Fruit fly (Drosophila melanogaster) whole organism, embryonic: Measurements from ENCODE around the gene CG6006.

ENCODE experiments used
- Aef1 ChIP-seq: fragments of 200-800 bp; sonication (Bioruptor generic); IDR thresholded peaks from 3 replicates; pipeline ENCODE4 v1.3.6; 2022; ENCODE audit warnings: missing biosample characterization, missing genetic modification characterization
- Atf3 ChIP-seq: fragments of 200-800 bp; sonication (Bioruptor generic); optimal IDR thresholded peaks from 3 replicates; lab custom pipeline; 2016; ENCODE audit warnings: missing biosample characterization, missing genetic modification characterization
- B-H1 ChIP-seq: fragments of 200-800 bp; sonication (Bioruptor generic); IDR thresholded peaks from 3 replicates; pipeline ENCODE4 v1.3.6; 2022; ENCODE audit warnings: missing biosample characterization, missing genetic modification characterization
- Blimp-1 ChIP-seq: fragments of 200-800 bp; sonication (Bioruptor generic); optimal IDR thresholded peaks from 3 replicates; lab custom pipeline; 2018; ENCODE audit warnings: missing biosample characterization, missing genetic modification characterization, mild to moderate bottlenecking, moderate library complexity, missing genetic modification reagents
- Bteb2 ChIP-seq: fragments of 200-800 bp; sonication (Bioruptor generic); optimal IDR thresholded peaks from 2 replicates; lab custom pipeline; 2016; ENCODE audit warnings: missing biosample characterization, missing genetic modification characterization
- CG1024 ChIP-seq: fragments of 200-800 bp; sonication (Bioruptor generic); IDR thresholded peaks from 2 replicates; pipeline ENCODE4 v1.3.6; 2022; ENCODE audit warnings: missing biosample characterization, missing genetic modification characterization
- CG11456 ChIP-seq: fragments of 200-800 bp; sonication (Bioruptor generic); IDR thresholded peaks from 3 replicates; pipeline ENCODE4 v1.3.6; 2022; ENCODE audit warnings: missing biosample characterization, missing genetic modification characterization
- CG13775 ChIP-seq: fragments of 200-800 bp; sonication (Bioruptor generic); optimal IDR thresholded peaks from 3 replicates; lab custom pipeline; 2017; ENCODE audit warnings: missing biosample characterization, mild to moderate bottlenecking, missing genetic modification characterization
- CG15514 ChIP-seq: fragments of 200-800 bp; sonication (Bioruptor generic); optimal IDR thresholded peaks from 3 replicates; lab custom pipeline; 2017; ENCODE audit warnings: missing biosample characterization, missing genetic modification characterization, mild to moderate bottlenecking, moderate library complexity, missing genetic modification reagents
- CG17802 ChIP-seq: fragments of 200-800 bp; sonication (Bioruptor generic); optimal IDR thresholded peaks from 2 replicates; lab custom pipeline; 2018; ENCODE audit warnings: missing biosample characterization, mild to moderate bottlenecking, missing genetic modification characterization, moderate library complexity
- CG17912 ChIP-seq: fragments of 200-800 bp; sonication (Bioruptor generic); optimal IDR thresholded peaks from 2 replicates; lab custom pipeline; 2018; ENCODE audit warnings: missing biosample characterization, mild to moderate bottlenecking, missing genetic modification characterization
- CG30431 ChIP-seq: fragments of 200-800 bp; sonication (Bioruptor generic); optimal IDR thresholded peaks from 2 replicates; lab custom pipeline; 2017; ENCODE audit warnings: missing biosample characterization, missing genetic modification characterization
- CG31224 ChIP-seq: fragments of 200-800 bp; sonication (Bioruptor generic); IDR thresholded peaks from 2 replicates; pipeline ENCODE4 v1.3.6; 2022; ENCODE audit warnings: missing biosample characterization, missing genetic modification characterization
- CG32767 ChIP-seq: fragments of 200-800 bp; sonication (Bioruptor generic); IDR thresholded peaks from 2 replicates; pipeline ENCODE4 v1.3.6; 2022; ENCODE audit warnings: missing biosample characterization, missing genetic modification characterization
- CG33557 ChIP-seq: fragments of 200-800 bp; sonication (Bioruptor generic); optimal IDR thresholded peaks from 2 replicates; lab custom pipeline; 2019; ENCODE audit warnings: missing biosample characterization, mild to moderate bottlenecking, missing genetic modification characterization, moderate library complexity
- CG34376 ChIP-seq: fragments of 200-800 bp; sonication (Bioruptor generic); optimal IDR thresholded peaks from 2 replicates; lab custom pipeline; 2018; ENCODE audit warnings: missing biosample characterization, mild to moderate bottlenecking, missing genetic modification characterization
- CG4617 ChIP-seq: fragments of 200-800 bp; sonication (Bioruptor generic); optimal IDR thresholded peaks from 3 replicates; lab custom pipeline; 2016; ENCODE audit warnings: missing biosample characterization, missing genetic modification characterization, borderline replicate concordance
- CG4854 ChIP-seq: fragments of 200-800 bp; sonication (Bioruptor generic); optimal IDR thresholded peaks from 2 replicates; lab custom pipeline; 2016; ENCODE audit warnings: missing biosample characterization, missing genetic modification characterization, inconsistent platforms
- CG5953 ChIP-seq: fragments of 200-800 bp; sonication (Bioruptor generic); IDR thresholded peaks from 2 replicates; pipeline ENCODE4 v1.3.6; 2022; ENCODE audit warnings: missing biosample characterization, missing genetic modification characterization
- CG6689 ChIP-seq: fragments of 200-800 bp; sonication (Bioruptor generic); IDR thresholded peaks from 2 replicates; pipeline ENCODE4 v1.3.6; 2022; ENCODE audit warnings: missing biosample characterization, missing genetic modification characterization
- CG6854 ChIP-seq: fragments of 200-800 bp; sonication (Bioruptor generic); optimal IDR thresholded peaks from 3 replicates; lab custom pipeline; 2017; ENCODE audit warnings: missing biosample characterization, mild to moderate bottlenecking, missing genetic modification characterization
- CG8089 ChIP-seq: fragments of 200-800 bp; sonication (Bioruptor generic); optimal IDR thresholded peaks from 3 replicates; lab custom pipeline; 2016; ENCODE audit warnings: missing biosample characterization, missing genetic modification characterization
- CG8765 ChIP-seq: fragments of 200-800 bp; sonication (Bioruptor generic); IDR thresholded peaks from 2 replicates; pipeline ENCODE4 v1.3.6; 2022; ENCODE audit warnings: missing biosample characterization, missing genetic modification characterization
- CG8944 ChIP-seq: fragments of 200-800 bp; sonication (Bioruptor generic); optimal IDR thresholded peaks from 3 replicates; lab custom pipeline; 2016; ENCODE audit warnings: missing biosample characterization, missing genetic modification characterization
- D ChIP-seq, 2 experiments: fragments of 200-800 bp in 1 of 2; fragments of >200 bp in 1 of 2; sonication (Bioruptor generic) in 1 of 2; optimal IDR thresholded peaks; 2 replicates in 1 of 2; 3 replicates in 1 of 2; lab custom pipeline; 2017; ENCODE audit warnings: mild to moderate bottlenecking in 1 of 2, missing biosample characterization in 1 of 2, missing genetic modification characterization in 1 of 2, missing genetic modification reagents in 1 of 2
- E2f2 ChIP-seq: fragments of 200-800 bp; sonication (Bioruptor generic); IDR thresholded peaks from 2 replicates; pipeline ENCODE4 v1.3.6; 2022; ENCODE audit warnings: missing biosample characterization, missing genetic modification characterization
- NC2α ChIP-seq: fragments of 200-800 bp; sonication (Bioruptor generic); optimal IDR thresholded peaks from 2 replicates; lab custom pipeline; 2016; ENCODE audit warnings: missing biosample characterization, missing genetic modification characterization
- Neu2 ChIP-seq: fragments of 200-800 bp; sonication (Bioruptor generic); optimal IDR thresholded peaks from 3 replicates; lab custom pipeline; 2016; ENCODE audit warnings: missing biosample characterization, missing genetic modification characterization, borderline replicate concordance
- Ravus ChIP-seq: fragments of 200-800 bp; sonication (Bioruptor generic); IDR thresholded peaks from 2 replicates; pipeline ENCODE4 v1.3.6; 2022; ENCODE audit warnings: missing biosample characterization, missing genetic modification characterization
- Rx ChIP-seq: fragments of 200-800 bp; sonication (Bioruptor generic); IDR thresholded peaks from 2 replicates; pipeline ENCODE4 v1.3.6; 2022; ENCODE audit warnings: missing biosample characterization, missing genetic modification characterization
- Taf1 ChIP-seq: fragments of 200-800 bp; sonication (Bioruptor generic); IDR thresholded peaks from 2 replicates; pipeline ENCODE4 v1.3.6; 2022; ENCODE audit warnings: missing biosample characterization, missing genetic modification characterization
- YL-1 ChIP-seq: fragments of 200-800 bp; sonication (Bioruptor generic); optimal IDR thresholded peaks from 3 replicates; lab custom pipeline; 2017; ENCODE audit warnings: missing biosample characterization, mild to moderate bottlenecking, missing genetic modification characterization
- caup ChIP-seq: fragments of 200-800 bp; sonication (Bioruptor generic); optimal IDR thresholded peaks from 3 replicates; lab custom pipeline; 2017; ENCODE audit warnings: missing biosample characterization, mild to moderate bottlenecking, missing genetic modification characterization, moderate library complexity; ENCODE audit not compliant: severe bottlenecking
- ems ChIP-seq: fragments of 200-800 bp; sonication (Bioruptor generic); optimal IDR thresholded peaks from 3 replicates; lab custom pipeline; 2016; ENCODE audit warnings: missing biosample characterization, missing genetic modification characterization
- eve ChIP-seq, 2 experiments: fragments of >200 bp; optimal IDR thresholded peaks; 2 replicates each; lab custom pipeline; 2017; ENCODE audit warnings: missing biosample characterization in 2 of 2, missing genetic modification characterization in 2 of 2
- gsb ChIP-seq: fragments of 200-800 bp; sonication (Bioruptor generic); IDR thresholded peaks from 2 replicates; pipeline ENCODE4 v1.3.6; 2022; ENCODE audit warnings: missing biosample characterization, missing genetic modification characterization
- hkb ChIP-seq, 2 experiments: fragments of 200-800 bp in 1 of 2; fragments of >200 bp in 1 of 2; sonication (Bioruptor generic) in 1 of 2; IDR thresholded peaks in 1 of 2; optimal IDR thresholded peaks in 1 of 2; 2 replicates each; pipeline versions ENCODE4 v1.3.6 to Lab custom; 2017 to 2022; ENCODE audit warnings: missing biosample characterization in 1 of 2, missing genetic modification characterization in 1 of 2
- jigr1 ChIP-seq: fragments of 200-800 bp; sonication (Bioruptor generic); IDR thresholded peaks from 3 replicates; pipeline ENCODE4 v1.3.6; 2022; ENCODE audit warnings: missing biosample characterization, missing genetic modification characterization
- lbe ChIP-seq: fragments of 200-800 bp; sonication (Bioruptor generic); optimal IDR thresholded peaks from 2 replicates; lab custom pipeline; 2016; ENCODE audit warnings: missing biosample characterization, mild to moderate bottlenecking, missing genetic modification characterization
- luna ChIP-seq: fragments of 200-800 bp; sonication (Bioruptor generic); optimal IDR thresholded peaks from 2 replicates; lab custom pipeline; 2016; ENCODE audit warnings: missing biosample characterization, missing genetic modification characterization
- oc ChIP-seq: fragments of 200-800 bp; sonication (Bioruptor generic); optimal IDR thresholded peaks from 2 replicates; lab custom pipeline; 2018; ENCODE audit warnings: missing biosample characterization, mild to moderate bottlenecking, missing genetic modification characterization, moderate library complexity
- pb ChIP-seq: fragments of 200-800 bp; sonication (Bioruptor generic); optimal IDR thresholded peaks from 3 replicates; lab custom pipeline; 2016; ENCODE audit warnings: missing biosample characterization, missing genetic modification characterization
- ranshi ChIP-seq: fragments of 200-800 bp; sonication (Bioruptor generic); IDR thresholded peaks from 2 replicates; pipeline ENCODE4 v1.3.6; 2022; ENCODE audit warnings: missing biosample characterization, missing genetic modification characterization
- ro ChIP-seq: fragments of 200-800 bp; sonication (Bioruptor generic); IDR thresholded peaks from 2 replicates; pipeline ENCODE4 v1.3.6; 2022; ENCODE audit warnings: missing biosample characterization, missing genetic modification characterization
- so ChIP-seq: fragments of 200-800 bp; sonication (Bioruptor generic); IDR thresholded peaks from 3 replicates; pipeline ENCODE4 v1.3.6; 2022; ENCODE audit warnings: missing biosample characterization, missing genetic modification characterization
- stwl ChIP-seq: fragments of 200-800 bp; sonication (Bioruptor generic); optimal IDR thresholded peaks from 3 replicates; lab custom pipeline; 2018; ENCODE audit warnings: missing biosample characterization, mild to moderate bottlenecking, missing genetic modification characterization, moderate library complexity
- tap ChIP-seq: fragments of 200-800 bp; optimal IDR thresholded peaks from 3 replicates; lab custom pipeline; 2019; ENCODE audit warnings: missing biosample characterization, mild to moderate bottlenecking, missing genetic modification characterization, moderate library complexity
- wek ChIP-seq: fragments of 200-800 bp; sonication (Bioruptor generic); optimal IDR thresholded peaks from 3 replicates; lab custom pipeline; 2018; ENCODE audit warnings: missing biosample characterization, mild to moderate bottlenecking, missing genetic modification characterization, moderate library complexity
- zen ChIP-seq: fragments of 200-800 bp; sonication (Bioruptor generic); optimal IDR thresholded peaks from 3 replicates; lab custom pipeline; 2018; ENCODE audit warnings: missing biosample characterization, mild to moderate bottlenecking, missing genetic modification characterization, moderate library complexity

Gene CG6006

DNA sequence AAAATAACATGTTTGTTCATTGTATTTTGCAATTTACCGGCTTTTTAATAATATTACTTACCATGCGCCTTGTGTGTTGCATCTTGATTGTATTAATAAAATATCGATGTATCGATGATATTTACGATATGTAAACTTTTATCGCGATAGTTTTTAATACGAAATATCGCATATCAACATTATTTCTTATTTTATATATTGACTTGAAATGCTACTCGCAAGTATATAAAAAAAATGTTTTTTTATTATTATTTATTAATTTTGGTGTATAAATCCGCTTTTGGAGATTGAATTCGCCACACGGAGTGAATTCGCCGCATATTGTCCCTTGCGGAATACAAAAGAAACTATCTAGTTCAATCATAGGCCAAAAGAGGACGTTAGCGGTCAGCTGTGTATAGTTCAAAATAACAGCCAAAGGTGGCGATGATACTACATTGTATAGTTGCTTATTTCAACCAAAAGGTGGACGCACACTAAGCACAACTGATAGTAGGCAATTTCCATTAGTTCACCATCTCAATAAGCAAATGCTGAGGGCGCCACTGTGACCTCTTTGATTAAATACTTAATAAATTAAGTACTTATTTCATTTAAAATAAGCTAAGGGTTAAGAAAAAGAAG, 50.5 kb downstream of the CG6006 start, which contains the start of gene mtSSB (continued):
- TF ChIP-seq ranshi (GFP tag; lab: Robert Waterston, UW): peak; percentile 77
- peak; percentile 73 for TF ChIP-seq CG6854
- TF ChIP-seq jigr1: peak; percentile 46; the same call in 1 of the 3 replicates
- peak; percentile 76 for TF ChIP-seq Atf3 (GFP tag; lab: Kevin White, UChicago)
- peak; percentile 85 for TF ChIP-seq oc (tag; lab: Kevin White, UChicago)
- TF ChIP-seq YL-1: peak; percentile 43
- TF ChIP-seq hkb (optimal IDR thresholded peaks at IDR 0.05; lab: Kevin White, UChicago): no peak
- peak; percentile 83 for TF ChIP-seq hkb (GFP tag; IDR thresholded peaks at IDR 0.05; lab: Robert Waterston, UW)
- peak; percentile 62 for TF ChIP-seq Ravus (GFP tag; lab: Robert Waterston, UW)
- TF ChIP-seq CG8944 (GFP tag; lab: Kevin White, UChicago): peak; percentile 92
- peak; percentile 84 for TF ChIP-seq ro (GFP tag; lab: Robert Waterston, UW)
- peak; percentile 54 for TF ChIP-seq CG13775 (GFP tag; lab: Kevin White, UChicago)
- peak; percentile 85 for TF ChIP-seq B-H1 (GFP tag; lab: Robert Waterston, UW)
- peak; percentile 41 for TF ChIP-seq Neu2 (GFP tag; lab: Kevin White, UChicago)
- peak; percentile 79 for TF ChIP-seq Aef1 (GFP tag; lab: Robert Waterston, UW)
- peak; percentile 72 for TF ChIP-seq CG4617 (GFP tag; lab: Kevin White, UChicago)
- TF ChIP-seq gsb: peak; percentile 82
- peak; percentile 68 for TF ChIP-seq CG33557
- TF ChIP-seq CG17802 (tag; lab: Kevin White, UChicago): peak; percentile 42
- TF ChIP-seq CG32767 (GFP tag; lab: Robert Waterston, UW): peak; percentile 57; the same call in 1 of the 2 replicates
- peak; percentile 69 for TF ChIP-seq CG6689 (GFP tag; lab: Robert Waterston, UW)
- peak; percentile 86 for TF ChIP-seq CG15514
- TF ChIP-seq caup (GFP tag; lab: Kevin White, UChicago): peak; percentile 91
- peak; percentile 88 for TF ChIP-seq lbe (GFP tag; lab: Kevin White, UChicago)
- TF ChIP-seq D (optimal IDR thresholded peaks at IDR 0.05; lab: Kevin White, UChicago): no peak
- peak; percentile 72 for TF ChIP-seq D (GFP tag; optimal IDR thresholded peaks at IDR 0.05; lab: Kevin White, UChicago)
- peak; percentile 86 for TF ChIP-seq zen
- peak; percentile 99 for TF ChIP-seq CG11456 (GFP tag; lab: Robert Waterston, UW)
- TF ChIP-seq Rx (GFP tag; lab: Robert Waterston, UW): peak; percentile 81; the same call in 1 of the 2 replicates
- TF ChIP-seq E2f2 (GFP tag; lab: Robert Waterston, UW): peak; percentile 61; the same call in 1 of the 2 replicates
- TF ChIP-seq stwl (tag; lab: Kevin White, UChicago): peak; percentile 80
- TF ChIP-seq CG31224: peak; percentile 65; the same call in 1 of the 2 replicates
- peak; percentile 83 for TF ChIP-seq Blimp-1 (GFP tag; lab: Kevin White, UChicago)
- TF ChIP-seq CG17912 (GFP tag; lab: Kevin White, UChicago): peak; percentile 91
- peak; percentile 79 for TF ChIP-seq wek (GFP tag; lab: Kevin White, UChicago)
- TF ChIP-seq tap (tag; lab: Kevin White, UChicago): peak; percentile 45
- peak; percentile 78 for TF ChIP-seq CG30431 (GFP tag; lab: Kevin White, UChicago)
- peak; percentile 89 for TF ChIP-seq CG5953 (GFP tag; lab: Robert Waterston, UW)
- TF ChIP-seq so (GFP tag; lab: Robert Waterston, UW): peak; percentile 83
- TF ChIP-seq pb (GFP tag; lab: Kevin White, UChicago): peak; percentile 70
- no peak for TF ChIP-seq luna (GFP tag; lab: Kevin White, UChicago)
- TF ChIP-seq CG8089 (GFP tag; lab: Kevin White, UChicago): peak; percentile 85
- peak; percentile 82 for TF ChIP-seq CG34376 (GFP tag; lab: Kevin White, UChicago)
- TF ChIP-seq eve (GFP tag; optimal IDR thresholded peaks at IDR 0.05; lab: Kevin White, UChicago): no peak
- TF ChIP-seq CG4854 (GFP tag; lab: Kevin White, UChicago): peak; percentile 81
- TF ChIP-seq ems: peak; percentile 65
- TF ChIP-seq Taf1 (GFP tag; lab: Robert Waterston, UW): peak; percentile 78; the same call in 1 of the 2 replicates
- peak; percentile 91 for TF ChIP-seq CG1024 (GFP tag; lab: Robert Waterston, UW)
- peak; percentile 74; the same call in 1 of the 2 replicates for TF ChIP-seq CG8765 (GFP tag; lab: Robert Waterston, UW)
- TF ChIP-seq NC2α (GFP tag; lab: Kevin White, UChicago): peak; percentile 82
- TF ChIP-seq Bteb2 (GFP tag; lab: Kevin White, UChicago): peak; percentile 25
